Worm (Caenorhabditis elegans) whole organism, L2 larva: Measurements from ENCODE around the gene F28H6.4.

Source experiments
- C34F6.9 ChIP-seq: fragments of 150-350 bp; optimal IDR thresholded peaks from 2 replicates; lab custom pipeline; 2014; ENCODE audit warnings: missing biosample characterization, missing genetic modification characterization
- F13H6.1 ChIP-seq: sonication (generic microtip); optimal IDR thresholded peaks from 2 replicates; lab custom pipeline; 2016; ENCODE audit warnings: missing genetic modification characterization, missing compliant biosample characterization
- R02D3.7 ChIP-seq: fragments of 150-350 bp; optimal IDR thresholded peaks from 2 replicates; lab custom pipeline; 2014; ENCODE audit warnings: missing biosample characterization, missing genetic modification characterization
- Y55F3AM.14 ChIP-seq: fragments of 200-800 bp; sonication (Bioruptor generic); optimal IDR thresholded peaks from 2 replicates; lab custom pipeline; 2018; ENCODE audit warnings: mild to moderate bottlenecking, missing genetic modification characterization, missing compliant biosample characterization
- alr-1 ChIP-seq: fragments of 150-350 bp; optimal IDR thresholded peaks from 2 replicates; lab custom pipeline; 2014; ENCODE audit warnings: missing biosample characterization, missing genetic modification characterization
- aly-2 ChIP-seq: fragments of 150-350 bp; optimal IDR thresholded peaks from 2 replicates; lab custom pipeline; 2014; ENCODE audit warnings: missing biosample characterization, missing genetic modification characterization
- ama-1 ChIP-seq: fragments of 150-350 bp; optimal IDR thresholded peaks from 2 replicates; lab custom pipeline; 2018; ENCODE audit warnings: inconsistent platforms
- blmp-1 ChIP-seq: sonication (generic microtip); optimal IDR thresholded peaks from 2 replicates; lab custom pipeline; 2017; ENCODE audit warnings: missing genetic modification characterization, mild to moderate bottlenecking, missing compliant biosample characterization, antibody characterized with exemption, moderate library complexity; ENCODE audit not compliant: insufficient read depth
- ceh-82 ChIP-seq: fragments of 150-350 bp; optimal IDR thresholded peaks from 2 replicates; lab custom pipeline; 2014; ENCODE audit warnings: missing biosample characterization, missing genetic modification characterization
- dmd-4 ChIP-seq: sonication (generic microtip); optimal IDR thresholded peaks from 2 replicates; lab custom pipeline; 2017; ENCODE audit warnings: missing biosample characterization, missing genetic modification characterization
- elt-3 ChIP-seq: sonication (generic microtip); optimal IDR thresholded peaks from 2 replicates; lab custom pipeline; 2017; ENCODE audit warnings: missing biosample characterization, missing genetic modification characterization
- fos-1 ChIP-seq: fragments of 150-350 bp; optimal IDR thresholded peaks from 2 replicates; lab custom pipeline; 2014; ENCODE audit warnings: missing biosample characterization, missing genetic modification characterization
- gmeb-1 ChIP-seq: fragments of 150-350 bp; optimal IDR thresholded peaks from 2 replicates; lab custom pipeline; 2014; ENCODE audit warnings: missing biosample characterization, missing genetic modification characterization
- lin-13 ChIP-seq: fragments of 150-350 bp; optimal IDR thresholded peaks from 2 replicates; lab custom pipeline; 2014; ENCODE audit warnings: missing biosample characterization, missing genetic modification reagents, missing genetic modification characterization
- lin-39 ChIP-seq: fragments of 150-350 bp; optimal IDR thresholded peaks from 2 replicates; lab custom pipeline; 2014; ENCODE audit warnings: missing biosample characterization, missing genetic modification reagents, missing genetic modification characterization
- lsy-2 ChIP-seq, 2 experiments: fragments of 150-350 bp in 1 of 2; sonication (generic microtip) in 1 of 2; optimal IDR thresholded peaks; 2 replicates each; lab custom pipeline; 2014 to 2017; ENCODE audit warnings: missing biosample characterization in 2 of 2, missing genetic modification characterization in 2 of 2
- mab-5 ChIP-seq: fragments of 150-350 bp; optimal IDR thresholded peaks from 2 replicates; lab custom pipeline; 2014; ENCODE audit warnings: missing biosample characterization, missing genetic modification characterization
- mbf-1 ChIP-seq: sonication (generic microtip); optimal IDR thresholded peaks from 2 replicates; lab custom pipeline; 2017; ENCODE audit warnings: missing biosample characterization, missing genetic modification characterization
- mdl-1 ChIP-seq, 2 experiments: fragments of 150-350 bp in 1 of 2; sonication (generic microtip) in 1 of 2; optimal IDR thresholded peaks; 2 replicates each; lab custom pipeline; 2017; ENCODE audit warnings: missing biosample characterization in 2 of 2, missing genetic modification characterization in 2 of 2
- nhr-10 ChIP-seq: sonication (generic microtip); optimal IDR thresholded peaks from 2 replicates; lab custom pipeline; 2017; ENCODE audit warnings: missing biosample characterization, missing genetic modification characterization
- nhr-12 ChIP-seq: fragments of 150-350 bp; optimal IDR thresholded peaks from 2 replicates; lab custom pipeline; 2014; ENCODE audit warnings: missing biosample characterization, missing genetic modification characterization
- nhr-129 ChIP-seq: fragments of 150-350 bp; optimal IDR thresholded peaks from 2 replicates; lab custom pipeline; 2014; ENCODE audit warnings: missing biosample characterization, missing genetic modification characterization
- nhr-21 ChIP-seq: fragments of 150-350 bp; optimal IDR thresholded peaks from 2 replicates; lab custom pipeline; 2014; ENCODE audit warnings: missing biosample characterization, missing genetic modification characterization
- nhr-23 ChIP-seq: fragments of 150-350 bp; optimal IDR thresholded peaks from 2 replicates; lab custom pipeline; 2014; ENCODE audit warnings: missing biosample characterization, missing genetic modification reagents, missing genetic modification characterization
- nhr-237 ChIP-seq: fragments of 150-350 bp; optimal IDR thresholded peaks from 2 replicates; lab custom pipeline; 2014; ENCODE audit warnings: missing biosample characterization, missing genetic modification characterization
- nhr-77 ChIP-seq: fragments of 150-350 bp; optimal IDR thresholded peaks from 2 replicates; lab custom pipeline; 2014; ENCODE audit warnings: missing biosample characterization, missing genetic modification characterization
- peb-1 ChIP-seq: fragments of 150-350 bp; optimal IDR thresholded peaks from 2 replicates; lab custom pipeline; 2014; ENCODE audit warnings: missing biosample characterization, missing genetic modification characterization
- sem-4 ChIP-seq: fragments of 150-350 bp; optimal IDR thresholded peaks from 2 replicates; lab custom pipeline; 2014; ENCODE audit warnings: missing biosample characterization, missing genetic modification reagents, missing genetic modification characterization
- skn-1 ChIP-seq: sonication (generic microtip); optimal IDR thresholded peaks from 2 replicates; lab custom pipeline; 2017; ENCODE audit warnings: missing biosample characterization, missing genetic modification characterization
- sma-3 ChIP-seq: sonication (generic microtip); optimal IDR thresholded peaks from 2 replicates; lab custom pipeline; 2016; ENCODE audit warnings: missing genetic modification reagents, missing genetic modification characterization, missing compliant biosample characterization
- sma-9 ChIP-seq, 2 experiments: fragments of 150-350 bp in 1 of 2; sonication (generic microtip) in 1 of 2; optimal IDR thresholded peaks; 2 replicates each; lab custom pipeline; 2014 to 2016; ENCODE audit warnings: missing genetic modification characterization in 2 of 2, mild to moderate bottlenecking in 1 of 2, missing biosample characterization in 1 of 2, missing compliant biosample characterization in 1 of 2, missing genetic modification reagents in 1 of 2, moderate library complexity in 1 of 2
- unc-39 ChIP-seq: fragments of 150-350 bp; optimal IDR thresholded peaks from 2 replicates; lab custom pipeline; 2014; ENCODE audit warnings: missing biosample characterization, missing genetic modification characterization
- unc-55 ChIP-seq: fragments of 150-350 bp; sonication (generic microtip); optimal IDR thresholded peaks from 3 replicates; lab custom pipeline; 2014; ENCODE audit warnings: missing biosample characterization, missing genetic modification reagents, missing genetic modification characterization
- zag-1 ChIP-seq: fragments of 150-350 bp; optimal IDR thresholded peaks from 2 replicates; lab custom pipeline; 2014; ENCODE audit warnings: missing biosample characterization, missing genetic modification characterization
- ztf-4 ChIP-seq: fragments of 150-350 bp; optimal IDR thresholded peaks from 2 replicates; lab custom pipeline; 2014; ENCODE audit warnings: missing biosample characterization, missing genetic modification characterization

Gene F28H6.4

ce11 chrX:14175740-14176139 lies 48.1 kb downstream of the F28H6.4 start, which contains the start of gene C37E2.2:
Gene C37E2.2, plus strand, starts transcription at chrX:14176040.
- TF ChIP-seq peb-1 (tag; lab: Kevin White, UChicago): no peak
- TF ChIP-seq F13H6.1: no peak
- TF ChIP-seq blmp-1 (tag; lab: Kevin White, UChicago): no peak
- TF ChIP-seq nhr-237 (tag; lab: Kevin White, UChicago): no peak
- TF ChIP-seq aly-2 (tag; lab: Kevin White, UChicago): no peak
- TF ChIP-seq lin-39: no peak
- TF ChIP-seq alr-1 (tag; lab: Kevin White, UChicago): no peak
- TF ChIP-seq sem-4 (tag; lab: Kevin White, UChicago): no peak
- no peak for TF ChIP-seq mdl-1 (tag; optimal IDR thresholded peaks at IDR 0.05; lab: Kevin White, UChicago)
- no peak for TF ChIP-seq Y55F3AM.14 (GFP tag; lab: Kevin White, UChicago)
- no peak for TF ChIP-seq ceh-82 (tag; lab: Kevin White, UChicago)
- TF ChIP-seq gmeb-1: no peak
- no peak for TF ChIP-seq ztf-4 (tag; lab: Kevin White, UChicago)
- TF ChIP-seq nhr-23 (tag; lab: Kevin White, UChicago): no peak
- TF ChIP-seq nhr-77: no peak
- TF ChIP-seq unc-39: no peak
- no peak for TF ChIP-seq nhr-12
- no peak for TF ChIP-seq skn-1
- TF ChIP-seq lin-13 (GFP tag; lab: Kevin White, UChicago): no peak
- TF ChIP-seq nhr-21 (tag; lab: Kevin White, UChicago): no peak

- no peak for TF ChIP-seq F13H6.1
- TF ChIP-seq mab-5 (tag; lab: Kevin White, UChicago): no peak
- no peak for TF ChIP-seq mbf-1 (tag; lab: Kevin White, UChicago)
- TF ChIP-seq ama-1 (lab: Kevin White, UChicago): no peak
- no peak for TF ChIP-seq lsy-2 (tag; optimal IDR thresholded peaks at IDR 0.05; lab: Kevin White, UChicago)
- TF ChIP-seq nhr-12: no peak
- TF ChIP-seq nhr-77: no peak
Measured at ce11 chrX:14178688-14179087, 51.0 kb downstream of the F28H6.4 start, which contains the start of gene C37E2.10. Gene C37E2.10, plus strand, starts transcription at chrX:14178988.

ce11 chrX:14179488-14179887 lies 51.8 kb downstream of the F28H6.4 start:
- no peak for TF ChIP-seq blmp-1 (tag; lab: Kevin White, UChicago)
- no peak for TF ChIP-seq C34F6.9 (tag; lab: Kevin White, UChicago)
- TF ChIP-seq peb-1 (tag; lab: Kevin White, UChicago): no peak
- TF ChIP-seq sma-9 (GFP tag; optimal IDR thresholded peaks at IDR 0.05; lab: Kevin White, UChicago): no peak
- no peak for TF ChIP-seq sma-9 (tag; optimal IDR thresholded peaks at IDR 0.05; lab: Kevin White, UChicago)
- TF ChIP-seq nhr-129 (tag; lab: Kevin White, UChicago): no peak
- TF ChIP-seq nhr-77: no peak
- TF ChIP-seq nhr-12: no peak
- TF ChIP-seq fos-1 (tag; lab: Kevin White, UChicago): no peak
- TF ChIP-seq nhr-21 (tag; lab: Kevin White, UChicago): no peak
- TF ChIP-seq ama-1 (lab: Kevin White, UChicago): no peak
- no peak for TF ChIP-seq gmeb-1

DNA sequence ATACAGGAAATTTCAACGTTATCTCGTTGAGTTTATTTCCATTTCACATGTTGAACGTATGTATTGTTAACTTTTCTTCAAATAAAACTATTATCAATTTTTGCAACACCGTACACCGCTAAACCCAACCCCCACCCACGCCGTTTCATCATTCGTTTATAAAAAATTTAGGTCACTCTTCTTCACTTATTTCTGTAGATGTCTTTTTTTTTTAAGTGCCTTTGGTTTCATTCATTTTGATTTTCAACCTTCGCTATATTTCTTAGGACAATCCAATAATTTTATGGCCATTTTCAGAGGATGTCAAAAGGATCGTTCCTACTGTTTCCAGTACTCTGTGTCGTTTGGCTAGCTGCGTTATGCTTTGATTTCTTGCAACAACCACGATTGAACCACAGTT lies 52.5 kb downstream of the F28H6.4 start, which contains the start of gene C37E2.3:
Gene C37E2.3, plus strand, starts transcription at position 301 of the 400 bp plus-strand sequence.
- TF ChIP-seq mdl-1 (tag; optimal IDR thresholded peaks at IDR 0.05; lab: Kevin White, UChicago): no peak
- TF ChIP-seq nhr-23 (tag; lab: Kevin White, UChicago): no peak
- TF ChIP-seq lsy-2 (tag; optimal IDR thresholded peaks at IDR 0.05; lab: Kevin White, UChicago): no peak
- TF ChIP-seq unc-55 (GFP tag; lab: Kevin White, UChicago): no peak
- TF ChIP-seq peb-1 (tag; lab: Kevin White, UChicago): no peak
- no peak for TF ChIP-seq mab-5 (tag; lab: Kevin White, UChicago)
- TF ChIP-seq unc-39: no peak
- TF ChIP-seq gmeb-1: no peak
- TF ChIP-seq aly-2 (tag; lab: Kevin White, UChicago): no peak
- no peak for TF ChIP-seq sma-9 (GFP tag; optimal IDR thresholded peaks at IDR 0.05; lab: Kevin White, UChicago)
- no peak for TF ChIP-seq sma-9 (tag; optimal IDR thresholded peaks at IDR 0.05; lab: Kevin White, UChicago)
- TF ChIP-seq nhr-237 (tag; lab: Kevin White, UChicago): no peak
- no peak for TF ChIP-seq ama-1 (lab: Kevin White, UChicago)

DNA sequence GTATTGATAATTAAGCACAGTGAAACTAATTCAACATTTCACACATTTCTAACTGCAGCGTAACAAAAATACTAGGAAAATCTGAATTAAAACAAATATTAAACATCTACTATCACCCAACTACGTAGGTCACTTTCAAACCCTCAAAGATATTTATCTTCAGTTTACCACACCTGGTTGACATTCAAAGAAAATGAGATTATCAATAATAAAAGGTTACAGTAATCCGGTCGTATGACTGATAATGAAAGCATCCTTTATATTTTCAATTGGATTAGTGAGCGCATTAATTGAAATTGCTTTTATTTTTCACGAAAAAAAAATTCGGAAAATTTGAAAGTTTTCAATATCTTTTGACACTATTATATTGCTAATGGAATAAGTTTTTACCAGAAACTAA lies 54.8 kb downstream of the F28H6.4 start:
- TF ChIP-seq sma-3 (GFP tag; lab: Kevin White, UChicago): no peak
- no peak for TF ChIP-seq unc-39
- TF ChIP-seq skn-1: no peak
- TF ChIP-seq fos-1 (tag; lab: Kevin White, UChicago): no peak
- TF ChIP-seq dmd-4 (tag; lab: Kevin White, UChicago): no peak
- no peak for TF ChIP-seq nhr-10
- no peak for TF ChIP-seq R02D3.7 (tag; lab: Kevin White, UChicago)
- no peak for TF ChIP-seq gmeb-1
- TF ChIP-seq zag-1 (tag; lab: Kevin White, UChicago): no peak
- TF ChIP-seq elt-3 (tag; lab: Kevin White, UChicago): no peak
- TF ChIP-seq nhr-12: no peak
- TF ChIP-seq mbf-1 (tag; lab: Kevin White, UChicago): no peak
- no peak for TF ChIP-seq nhr-23 (tag; lab: Kevin White, UChicago)
